Fruit fly (Drosophila melanogaster): Measurements from ENCODE around the gene Pdk1.

The Pdk1 gene

DNA sequence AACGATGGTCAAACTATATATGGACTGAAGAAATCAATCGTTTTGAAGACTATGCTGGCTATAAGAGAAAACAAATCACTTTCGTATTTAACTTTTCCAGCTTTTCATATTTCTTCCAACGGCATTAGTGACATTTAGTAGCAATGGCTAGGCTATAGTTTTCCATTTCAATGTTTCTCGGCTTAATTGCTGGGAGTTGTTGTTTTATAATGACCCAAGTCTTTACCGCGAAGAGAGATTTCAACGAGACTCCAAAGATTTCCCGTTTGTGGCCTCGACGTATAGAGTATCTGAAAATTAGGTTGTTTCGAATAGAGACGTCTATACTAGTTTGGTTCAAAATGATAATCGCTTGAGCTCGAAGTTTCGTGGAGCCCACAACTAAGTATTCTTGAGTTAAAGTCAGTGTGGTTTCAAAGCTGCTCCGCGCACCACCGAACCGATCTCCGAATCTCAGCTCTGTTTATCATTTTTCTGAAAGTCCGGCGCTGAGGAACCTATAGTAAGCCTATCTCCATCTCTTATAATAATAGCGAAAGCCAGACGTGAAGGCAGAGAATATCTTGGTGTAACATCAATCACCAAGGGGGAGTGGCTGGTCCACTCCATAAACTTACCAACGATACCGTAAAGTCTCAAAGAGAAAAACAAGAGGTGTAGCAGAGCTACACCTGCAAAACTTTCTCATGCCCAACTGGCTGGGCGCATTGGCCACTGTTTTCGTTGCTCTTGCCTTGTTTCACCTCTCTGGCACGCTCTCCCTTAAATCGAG, 50.4 kb downstream of the Pdk1 start, which contains the start of gene CG13875:
TSS of gene CG13875 (plus strand) at position 434 of the 772 bp plus-strand sequence.
- TF ChIP-seq CG8478 (optimal IDR thresholded peaks at IDR 0.05) (no peak), psq (optimal IDR thresholded peaks at IDR 0.05) (no peak)

dm6 chr3L:180262-180543, 51.0 kb downstream of the Pdk1 start:
- TF ChIP-seq usp (GFP tag; optimal IDR thresholded peaks at IDR 0.05), result no peak
- TF ChIP-seq CG8478 (optimal IDR thresholded peaks at IDR 0.05), result no peak
- no peak for TF ChIP-seq pan (optimal IDR thresholded peaks at IDR 0.05)
- TF ChIP-seq EcR (GFP tag; optimal IDR thresholded peaks at IDR 0.05), result no peak

dm6 chr3L:184251-184650, 55.0 kb downstream of the Pdk1 start, which contains the start of the genes CG34140, Mkp and Mtch:
TSS of gene CG34140 (minus strand) at chr3L:184424.
TSS of gene Mkp (minus strand) at chr3L:184540.
TSS of gene Mtch (plus strand) at chr3L:184626.
- TF ChIP-seq psq (optimal IDR thresholded peaks at IDR 0.05), result no peak
- no peak for TF ChIP-seq usp (GFP tag; optimal IDR thresholded peaks at IDR 0.05)
- no peak for TF ChIP-seq Dll (optimal IDR thresholded peaks at IDR 0.05)
- no peak for TF ChIP-seq CG8478 (optimal IDR thresholded peaks at IDR 0.05)
- no peak for TF ChIP-seq EcR (GFP tag; optimal IDR thresholded peaks at IDR 0.05)
- TF ChIP-seq pan (optimal IDR thresholded peaks at IDR 0.05), result no peak

Data from whole organism.